Fruit fly (Drosophila melanogaster) S2 (cell line): ENCODE data around the gene Pex19.

ENCODE experiments used
- CG8478 ChIP-seq: fragments of >200 bp; optimal IDR thresholded peaks from 2 replicates; lab custom pipeline; 2018
- CTCF ChIP-seq, 2 experiments: fragments of >200 bp; optimal IDR thresholded peaks; 2 replicates each; lab custom pipeline; 2018

DNA sequence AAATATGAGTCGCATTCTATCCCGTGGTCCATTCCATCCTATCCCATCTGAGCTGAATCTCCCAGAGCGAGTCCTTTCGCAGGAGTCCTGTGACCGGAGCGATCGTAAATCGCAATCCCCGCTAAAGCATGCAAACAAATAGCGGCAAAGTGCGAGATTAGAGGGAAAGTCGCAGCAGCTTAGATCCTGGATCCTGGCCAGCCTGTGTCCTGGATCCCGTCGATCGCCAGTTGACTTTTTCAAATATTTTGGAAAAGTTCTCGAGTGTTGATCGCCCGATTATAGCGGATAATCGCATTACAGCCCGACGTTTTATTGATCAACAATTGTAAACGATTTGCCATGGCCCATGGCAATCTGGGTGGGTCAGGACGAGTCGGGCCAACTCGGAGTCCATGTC, 2.5 kb upstream of the Pex19 start:
- no peak for TF ChIP-seq CG8478 (lab: Kevin White, UChicago)
- no peak for TF ChIP-seq CTCF (optimal IDR thresholded peaks at IDR 0.05; lab: Kevin White, UChicago)
